Worm (Caenorhabditis elegans) whole organism, L1 larva: ENCODE data around the gene K01G12.22.

ENCODE experiments used
- C04F5.9 ChIP-seq: sonication (generic microtip); optimal IDR thresholded peaks from 2 replicates; lab custom pipeline; 2016; ENCODE audit warnings: missing genetic modification characterization, missing compliant biosample characterization
- C16A3.4 ChIP-seq: fragments of 150-350 bp; optimal IDR thresholded peaks from 2 replicates; lab custom pipeline; 2014; ENCODE audit warnings: missing biosample characterization, missing genetic modification characterization
- aha-1 ChIP-seq: fragments of 150-350 bp; optimal IDR thresholded peaks from 2 replicates; lab custom pipeline; 2014; ENCODE audit warnings: missing biosample characterization, missing genetic modification characterization
- aly-2 ChIP-seq: fragments of 150-350 bp; optimal IDR thresholded peaks from 2 replicates; lab custom pipeline; 2014; ENCODE audit warnings: missing biosample characterization, missing genetic modification characterization
- ceh-63 ChIP-seq: fragments of 200-800 bp; sonication (Bioruptor generic); optimal IDR thresholded peaks from 2 replicates; lab custom pipeline; 2018; ENCODE audit warnings: mild to moderate bottlenecking, missing genetic modification characterization, missing compliant biosample characterization
- ceh-82 ChIP-seq, 3 experiments: fragments of 150-350 bp in 1 of 3; sonication (generic microtip) in 2 of 3; optimal IDR thresholded peaks; 2 replicates each; lab custom pipeline; 2014 to 2017; ENCODE audit warnings: missing biosample characterization in 3 of 3, missing genetic modification characterization in 3 of 3
- ceh-88 ChIP-seq: fragments of 200-800 bp; sonication (Bioruptor generic); IDR thresholded peaks from 2 replicates; pipeline ENCODE4 v1.3.6; 2022; ENCODE audit warnings: missing genetic modification characterization, missing compliant biosample characterization
- ces-1 ChIP-seq: fragments of 150-350 bp; optimal IDR thresholded peaks from 2 replicates; lab custom pipeline; 2014; ENCODE audit warnings: missing biosample characterization, missing genetic modification reagents, missing genetic modification characterization
- efl-1 ChIP-seq, 4 experiments: fragments of 150-350 bp; optimal IDR thresholded peaks in 3 of 4; peaks in 1 of 4; 1 replicate in 1 of 4; 2 replicates in 3 of 4; lab custom pipeline; 2014; ENCODE audit warnings: missing biosample characterization in 2 of 4, missing genetic modification characterization in 2 of 4, missing genetic modification reagents in 2 of 4
- efl-3 ChIP-seq: fragments of 200-800 bp; sonication (Bioruptor generic); optimal IDR thresholded peaks from 2 replicates; lab custom pipeline; 2018; ENCODE audit warnings: mild to moderate bottlenecking, missing genetic modification characterization, missing compliant biosample characterization
- ets-5 ChIP-seq: fragments of 200-800 bp; sonication (Bioruptor generic); IDR thresholded peaks from 2 replicates; pipeline ENCODE4 v1.3.6; 2022; ENCODE audit warnings: missing genetic modification characterization, missing compliant biosample characterization
- fkh-8 ChIP-seq: sonication (generic microtip); optimal IDR thresholded peaks from 2 replicates; lab custom pipeline; 2016; ENCODE audit warnings: mild to moderate bottlenecking, missing genetic modification characterization, missing compliant biosample characterization
- fos-1 ChIP-seq: fragments of 150-350 bp; optimal IDR thresholded peaks from 2 replicates; lab custom pipeline; 2014; ENCODE audit warnings: missing biosample characterization, missing genetic modification characterization
- hlh-17 ChIP-seq: fragments of 200-800 bp; sonication (Bioruptor generic); optimal IDR thresholded peaks from 2 replicates; lab custom pipeline; 2018; ENCODE audit warnings: missing genetic modification characterization, mild to moderate bottlenecking, missing compliant biosample characterization, moderate library complexity, borderline replicate concordance
- isw-1 ChIP-seq: fragments of 200-800 bp; sonication (Bioruptor generic); IDR thresholded peaks from 2 replicates; pipeline ENCODE4 v1.3.6; 2022; ENCODE audit warnings: missing genetic modification characterization, missing compliant biosample characterization
- lin-14 ChIP-seq: fragments of 200-800 bp; sonication (Bioruptor generic); optimal IDR thresholded peaks from 2 replicates; lab custom pipeline; 2018; ENCODE audit warnings: mild to moderate bottlenecking, missing genetic modification characterization, moderate library complexity, missing compliant biosample characterization
- lin-35 ChIP-seq, 2 experiments: fragments of 150-350 bp; optimal IDR thresholded peaks; 2 replicates each; lab custom pipeline; 2014; ENCODE audit warnings: missing biosample characterization in 2 of 2, missing genetic modification characterization in 2 of 2, missing genetic modification reagents in 2 of 2
- lir-3 ChIP-seq: sonication (generic microtip); optimal IDR thresholded peaks from 2 replicates; lab custom pipeline; 2016; ENCODE audit warnings: mild to moderate bottlenecking, missing genetic modification characterization, moderate library complexity, missing compliant biosample characterization; ENCODE audit not compliant: poor library complexity
- lsy-2 ChIP-seq, 2 experiments: fragments of 150-350 bp; optimal IDR thresholded peaks; 2 replicates each; lab custom pipeline; 2014; ENCODE audit warnings: missing biosample characterization in 2 of 2, missing genetic modification characterization in 2 of 2
- mep-1 ChIP-seq: fragments of 150-350 bp; optimal IDR thresholded peaks from 2 replicates; lab custom pipeline; 2014; ENCODE audit warnings: missing biosample characterization, missing genetic modification characterization
- nhr-20 ChIP-seq: sonication (generic microtip); optimal IDR thresholded peaks from 2 replicates; lab custom pipeline; 2016; ENCODE audit warnings: mild to moderate bottlenecking, missing genetic modification characterization, missing compliant biosample characterization
- nhr-28 ChIP-seq: fragments of 150-350 bp; optimal IDR thresholded peaks from 2 replicates; lab custom pipeline; 2014; ENCODE audit warnings: missing biosample characterization, missing genetic modification characterization
- nhr-47 ChIP-seq: sonication (generic microtip); optimal IDR thresholded peaks from 2 replicates; lab custom pipeline; 2016; ENCODE audit warnings: mild to moderate bottlenecking, missing genetic modification characterization, moderate library complexity, missing compliant biosample characterization
- nhr-76 ChIP-seq: sonication (generic microtip); optimal IDR thresholded peaks from 2 replicates; lab custom pipeline; 2017; ENCODE audit warnings: missing biosample characterization, missing genetic modification characterization
- pax-3 ChIP-seq: fragments of 200-800 bp; sonication (Bioruptor generic); optimal IDR thresholded peaks from 2 replicates; lab custom pipeline; 2018; ENCODE audit warnings: mild to moderate bottlenecking, missing genetic modification characterization, moderate library complexity, missing compliant biosample characterization
- pqm-1 ChIP-seq: sonication (generic microtip); optimal IDR thresholded peaks from 3 replicates; lab custom pipeline; 2017; ENCODE audit warnings: missing biosample characterization, missing genetic modification characterization
- skn-1 ChIP-seq: fragments of 150-350 bp; optimal IDR thresholded peaks from 2 replicates; lab custom pipeline; 2014; ENCODE audit warnings: missing biosample characterization, missing genetic modification characterization
- sup-37 ChIP-seq: fragments of 200-800 bp; sonication (Bioruptor generic); optimal IDR thresholded peaks from 2 replicates; lab custom pipeline; 2018; ENCODE audit warnings: mild to moderate bottlenecking, missing genetic modification characterization, missing compliant biosample characterization
- tbx-2 ChIP-seq: sonication (generic microtip); optimal IDR thresholded peaks from 2 replicates; lab custom pipeline; 2016; ENCODE audit warnings: missing genetic modification characterization, missing compliant biosample characterization
- tlp-1 ChIP-seq: fragments of 150-350 bp; optimal IDR thresholded peaks from 2 replicates; lab custom pipeline; 2014; ENCODE audit warnings: missing biosample characterization, missing genetic modification characterization
- unc-130 ChIP-seq: fragments of 150-350 bp; optimal IDR thresholded peaks from 2 replicates; lab custom pipeline; 2017; ENCODE audit warnings: missing biosample characterization, missing genetic modification characterization, inconsistent platforms
- unc-86 ChIP-seq: sonication (generic microtip); optimal IDR thresholded peaks from 2 replicates; lab custom pipeline; 2016; ENCODE audit warnings: missing genetic modification characterization, missing compliant biosample characterization
- unc-98 ChIP-seq: fragments of 200-800 bp; sonication (Bioruptor generic); IDR thresholded peaks from 2 replicates; pipeline ENCODE4 v1.3.6; 2022; ENCODE audit warnings: missing genetic modification characterization, missing compliant biosample characterization
- vab-15 ChIP-seq: sonication (generic microtip); optimal IDR thresholded peaks from 2 replicates; lab custom pipeline; 2017; ENCODE audit warnings: missing genotype, mild to moderate bottlenecking, missing genetic modification characterization, missing compliant biosample characterization
- xbp-1 ChIP-seq: sonication (generic microtip); optimal IDR thresholded peaks from 2 replicates; lab custom pipeline; 2016; ENCODE audit warnings: missing genetic modification characterization, missing compliant biosample characterization

Gene K01G12.22

DNA sequence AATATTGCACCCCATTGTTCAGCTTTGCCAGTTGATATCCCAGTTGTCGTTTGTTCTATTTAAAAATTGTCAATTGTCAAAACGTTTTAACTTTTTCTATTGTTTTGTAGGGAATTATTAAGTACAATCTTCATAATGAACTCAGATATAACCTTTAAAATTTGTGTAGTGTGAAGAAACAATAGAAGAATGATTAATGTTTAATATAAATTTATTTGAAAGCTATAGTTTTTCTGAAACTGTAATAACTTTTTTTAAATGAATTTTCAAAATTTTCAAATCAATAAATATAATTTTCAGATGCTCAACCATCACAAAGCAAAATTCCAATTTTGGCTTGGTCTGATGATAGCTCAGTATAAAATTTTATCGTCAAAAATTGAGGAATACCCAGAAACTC, at the start of gene K01G12.22:
K01G12.22 (plus strand) TSS at position 301 of the 400 bp plus-strand sequence.
- no peak for TF ChIP-seq isw-1 (GFP tag; lab: Robert Waterston, UW)
- no peak for TF ChIP-seq fkh-8 (tag; lab: Kevin White, UChicago)
- TF ChIP-seq lir-3 (tag; lab: Kevin White, UChicago): no peak
- no peak for TF ChIP-seq nhr-28
- no peak for TF ChIP-seq unc-86 (tag; lab: Kevin White, UChicago)
- TF ChIP-seq lin-35 (GFP tag; optimal IDR thresholded peaks at IDR 0.05; lab: Kevin White, UChicago): no peak
- no peak for TF ChIP-seq unc-130 (tag; lab: Kevin White, UChicago)
- TF ChIP-seq ceh-88 (GFP tag; lab: Robert Waterston, UW): no peak
- no peak for TF ChIP-seq ceh-63 (GFP tag; lab: Kevin White, UChicago)
- TF ChIP-seq, all 84 proteins: peak for 0

DNA sequence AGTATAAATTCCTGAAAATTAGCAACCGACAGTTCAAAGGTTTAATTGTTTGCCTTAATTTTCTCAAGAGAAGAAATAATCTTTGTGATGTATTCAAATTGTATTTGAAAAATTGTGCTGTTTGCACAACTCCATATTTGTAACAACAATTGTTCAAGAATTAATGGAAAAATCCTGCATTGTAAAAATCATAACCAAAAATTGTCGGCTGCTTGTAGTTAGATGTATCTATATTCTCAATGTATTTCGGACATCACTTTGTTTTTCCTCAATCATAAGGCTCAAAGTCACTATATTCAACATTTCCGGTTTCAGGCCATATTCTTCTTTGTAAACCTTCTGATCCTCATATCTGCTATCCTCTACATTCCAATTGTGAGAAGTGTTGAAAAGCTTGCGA, 49.0 kb upstream of the K01G12.22 start:
- TF ChIP-seq nhr-20 (tag; lab: Kevin White, UChicago): no peak
- no peak for TF ChIP-seq ces-1 (GFP tag; lab: Kevin White, UChicago)
- TF ChIP-seq lsy-2 (tag; optimal IDR thresholded peaks at IDR 0.05; lab: Kevin White, UChicago): no peak
- TF ChIP-seq efl-1 (optimal IDR thresholded peaks at IDR 0.05; lab: Kevin White, UChicago): no peak
- TF ChIP-seq efl-1 (GFP tag; optimal IDR thresholded peaks at IDR 0.05 in 1 of 2; lab: Kevin White, UChicago): peak in 1 of 2 experiments; percentile 17

DNA sequence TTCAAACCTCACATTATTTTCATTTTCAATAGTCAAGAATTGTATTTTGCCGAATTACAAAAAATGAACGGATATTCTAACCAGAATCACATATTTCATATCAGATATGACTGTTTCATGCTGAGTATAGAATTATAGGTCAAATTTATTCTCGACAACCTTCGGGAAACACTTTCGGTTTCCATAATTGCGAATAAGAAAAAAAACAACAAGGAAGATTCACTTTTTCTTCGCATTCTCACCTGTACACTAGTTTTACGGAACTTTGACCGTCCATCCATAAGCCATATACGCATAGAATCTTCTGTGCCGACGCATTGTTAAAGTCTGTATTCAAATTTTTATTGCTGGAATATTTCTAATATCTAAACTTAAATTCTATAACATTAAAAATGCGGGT, 46.4 kb upstream of the K01G12.22 start, which contains the start of gene oac-37:
oac-37 (plus strand) TSS at position 301 of the 400 bp plus-strand sequence.
- TF ChIP-seq efl-3 (GFP tag; lab: Kevin White, UChicago) (no peak), aly-2 (tag; lab: Kevin White, UChicago) (no peak), ceh-82 (tag; optimal IDR thresholded peaks at IDR 0.05; lab: Kevin White, UChicago) (no peak), sup-37 (GFP tag; lab: Kevin White, UChicago) (no peak), xbp-1 (tag; lab: Kevin White, UChicago) (no peak), skn-1 (tag; lab: Kevin White, UChicago) (no peak), tlp-1 (tag; lab: Kevin White, UChicago) (no peak), mep-1 (tag; lab: Kevin White, UChicago) (no peak), nhr-20 (tag; lab: Kevin White, UChicago) (no peak), nhr-76 (tag; lab: Kevin White, UChicago) (no peak), fos-1 (tag; lab: Kevin White, UChicago) (no peak), ets-5 (GFP tag; lab: Robert Waterston, UW) (no peak), C16A3.4 (tag; lab: Kevin White, UChicago) (no peak)

- TF ChIP-seq lin-14 (GFP tag; lab: Kevin White, UChicago): no peak
- no peak for TF ChIP-seq C04F5.9 (tag; lab: Kevin White, UChicago)
- TF ChIP-seq efl-1 (optimal IDR thresholded peaks at IDR 0.05; lab: Kevin White, UChicago): no peak
- peak in 1 of 2 experiments; percentile 16 for TF ChIP-seq efl-1 (GFP tag; optimal IDR thresholded peaks at IDR 0.05 in 1 of 2; lab: Kevin White, UChicago)
- TF ChIP-seq pax-3 (tag; lab: Kevin White, UChicago): no peak
- TF ChIP-seq pqm-1 (tag; lab: Kevin White, UChicago): no peak
- TF ChIP-seq fos-1 (tag; lab: Kevin White, UChicago): no peak
- TF ChIP-seq, all 84 proteins: peak for 1
Observed at ce11 chrIV:14153261-14153660, 38.8 kb upstream of the K01G12.22 start, which contains the start of gene oac-38. Gene oac-38, minus strand, starts transcription at chrIV:14153361.

- TF ChIP-seq fos-1 (tag; lab: Kevin White, UChicago) (no peak), aly-2 (tag; lab: Kevin White, UChicago) (no peak), C16A3.4 (tag; lab: Kevin White, UChicago) (no peak), mep-1 (tag; lab: Kevin White, UChicago) (no peak), nhr-47 (tag; lab: Kevin White, UChicago) (no peak), unc-98 (GFP tag; lab: Robert Waterston, UW) (no peak), vab-15 (no peak), hlh-17 (no peak), nhr-76 (tag; lab: Kevin White, UChicago) (no peak), tbx-2 (no peak), aha-1 (tag; lab: Kevin White, UChicago) (no peak)
Observed at ce11 chrIV:14158086-14158485, 33.9 kb upstream of the K01G12.22 start, which contains the start of gene R05A10.8. Gene R05A10.8, minus strand, starts transcription at chrIV:14158186.
